Worm (Caenorhabditis elegans): ENCODE results near the gene T08G5.1.
A peak's percentile ranks its signal among the peaks of the same experiment; 100 is the strongest.

Gene T08G5.1

ce11 chrV:14055097-14055496 is 36.5 kb downstream of the T08G5.1 start (continued):
- TF ChIP-seq cebp-2 (GFP tag; IDR thresholded peaks at IDR 0.05) (0 out of 2 replicates have a peak, but pooled peaks have one; percentile 27), B0261.1 (tag; optimal IDR thresholded peaks at IDR 0.05) (peak; percentile 17), C06A6.2 (GFP tag; conservative IDR thresholded peaks at IDR 0.05) (peak; percentile 97), lin-54 (GFP tag; optimal IDR thresholded peaks at IDR 0.05) (peak; percentile 92), madf-3 (GFP tag; IDR thresholded peaks at IDR 0.05) (peak; percentile 94), attf-6 (GFP tag; IDR thresholded peaks at IDR 0.05) (peak; percentile 58), lsl-1 (GFP tag; optimal IDR thresholded peaks at IDR 0.05) (peak; percentile 29), K12H6.12 (tag; optimal IDR thresholded peaks at IDR 0.05) (peak; percentile 92), madf-6 (GFP tag; IDR thresholded peaks at IDR 0.05) (peak; percentile 85), ceh-79 (tag; optimal IDR thresholded peaks at IDR 0.05) (peak; percentile 68)

ce11 chrV:14057540-14057939 is 39.0 kb downstream of the T08G5.1 start, which contains the start of gene F58D12.3:
TSS of gene F58D12.3 (plus strand) at chrV:14057840.
- no peak for TF ChIP-seq ama-1 (optimal IDR thresholded peaks at IDR 0.05)
- no peak for TF ChIP-seq ama-1 (GFP tag; optimal IDR thresholded peaks at IDR 0.05)
- no peak for TF ChIP-seq dpff-1 (tag; optimal IDR thresholded peaks at IDR 0.05)
- no peak for TF ChIP-seq nhr-120 (GFP tag; IDR thresholded peaks at IDR 0.05)
- TF ChIP-seq K11D2.4 (GFP tag; IDR thresholded peaks at IDR 0.05), result no peak
- TF ChIP-seq tlf-1 (GFP tag; optimal IDR thresholded peaks at IDR 0.05), result no peak
- TF ChIP-seq B0336.3 (GFP tag; IDR thresholded peaks at IDR 0.05), result no peak
- TF ChIP-seq efl-1 (GFP tag; optimal IDR thresholded peaks at IDR 0.05), result no peak
- TF ChIP-seq Y56A3A.18 (GFP tag; IDR thresholded peaks at IDR 0.05), result no peak
- no peak for TF ChIP-seq unc-130 (GFP tag; optimal IDR thresholded peaks at IDR 0.05)
- TF ChIP-seq F23B12.7 (tag; optimal IDR thresholded peaks at IDR 0.05; ENCODE audit: insufficient read depth), result no peak
- TF ChIP-seq die-1 (tag; optimal IDR thresholded peaks at IDR 0.05), result no peak
- TF ChIP-seq nfyb-1 (GFP tag; IDR thresholded peaks at IDR 0.05), result no peak
- no peak for TF ChIP-seq ZK185.1 (tag; optimal IDR thresholded peaks at IDR 0.05; ENCODE audit: poor library complexity, severe bottlenecking)
- TF ChIP-seq lag-1 (GFP tag; IDR thresholded peaks at IDR 0.05), result no peak
- no peak for TF ChIP-seq mcd-1 (GFP tag; IDR thresholded peaks at IDR 0.05)
- TF ChIP-seq nhr-90 (tag; optimal IDR thresholded peaks at IDR 0.05), result no peak
- TF ChIP-seq attf-3 (GFP tag; conservative IDR thresholded peaks at IDR 0.05), result no peak
- TF ChIP-seq lsl-1 (GFP tag; optimal IDR thresholded peaks at IDR 0.05), result no peak

ce11 chrV:14063980-14064379 is 45.4 kb downstream of the T08G5.1 start:
- TF ChIP-seq zfh-2 (GFP tag; conservative IDR thresholded peaks at IDR 0.05) (no peak), ztf-18 (tag; optimal IDR thresholded peaks at IDR 0.05) (no peak), T26A5.8 (tag; optimal IDR thresholded peaks at IDR 0.05) (no peak), ZK185.1 (tag; optimal IDR thresholded peaks at IDR 0.05; ENCODE audit: poor library complexity, severe bottlenecking) (no peak), repo-1 (tag; optimal IDR thresholded peaks at IDR 0.05) (no peak), ztf-28 (GFP tag; IDR thresholded peaks at IDR 0.05) (no peak), somi-1 (GFP tag; optimal IDR thresholded peaks at IDR 0.05) (no peak), him-1 (tag; optimal IDR thresholded peaks at IDR 0.05) (no peak), cebp-1 (GFP tag; IDR thresholded peaks at IDR 0.05) (no peak), cebp-1 (tag; optimal IDR thresholded peaks at IDR 0.05) (no peak), hlh-12 (tag; optimal IDR thresholded peaks at IDR 0.05) (no peak), egl-44 (GFP tag; IDR thresholded peaks at IDR 0.05) (no peak), attf-3 (GFP tag; conservative IDR thresholded peaks at IDR 0.05) (no peak), hmg-1.2 (GFP tag; IDR thresholded peaks at IDR 0.05) (no peak), ztf-6 (GFP tag; IDR thresholded peaks at IDR 0.05) (no peak)
